Fruit fly (Drosophila melanogaster): Measurements from ENCODE around the gene Gbp3.

Gene Gbp3

dm6 chr3R:22976997-22977396 is at the start of gene Gbp3:
Gene Gbp3, plus strand, starts transcription at chr3R:22977270.
- no peak for TF ChIP-seq CG17801 (GFP tag; optimal IDR thresholded peaks at IDR 0.05; ENCODE audit: partially characterized antibody)

- TF ChIP-seq CG17801 (GFP tag; optimal IDR thresholded peaks at IDR 0.05; ENCODE audit: partially characterized antibody): no peak
Observed at dm6 chr3R:22965220-22965619, 11.8 kb upstream of the Gbp3 start.

DNA sequence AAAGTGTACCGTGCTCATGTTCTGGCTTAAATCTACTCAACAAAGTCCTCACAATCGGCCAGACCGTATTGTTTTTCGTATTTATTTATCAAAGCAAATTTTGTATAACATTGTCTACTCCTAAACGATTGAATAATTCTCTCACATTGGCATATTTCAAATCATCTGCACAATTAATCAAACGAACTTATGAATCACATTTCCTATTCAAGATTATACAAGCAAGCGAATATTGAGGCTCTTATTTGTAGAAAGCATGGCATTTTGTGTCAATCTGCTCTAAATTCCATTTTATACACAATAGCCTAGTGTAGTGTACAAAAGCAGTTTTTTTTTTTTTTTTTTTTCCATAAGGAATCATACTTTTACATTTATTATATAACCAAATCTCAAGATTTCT is 11.1 kb upstream of the Gbp3 start, which contains the start of gene Tpl94D:
Tpl94D (plus strand) TSS at position 301 of the 400 bp plus-strand sequence.
- TF ChIP-seq CG17801 (GFP tag; optimal IDR thresholded peaks at IDR 0.05; ENCODE audit: partially characterized antibody): no peak

DNA sequence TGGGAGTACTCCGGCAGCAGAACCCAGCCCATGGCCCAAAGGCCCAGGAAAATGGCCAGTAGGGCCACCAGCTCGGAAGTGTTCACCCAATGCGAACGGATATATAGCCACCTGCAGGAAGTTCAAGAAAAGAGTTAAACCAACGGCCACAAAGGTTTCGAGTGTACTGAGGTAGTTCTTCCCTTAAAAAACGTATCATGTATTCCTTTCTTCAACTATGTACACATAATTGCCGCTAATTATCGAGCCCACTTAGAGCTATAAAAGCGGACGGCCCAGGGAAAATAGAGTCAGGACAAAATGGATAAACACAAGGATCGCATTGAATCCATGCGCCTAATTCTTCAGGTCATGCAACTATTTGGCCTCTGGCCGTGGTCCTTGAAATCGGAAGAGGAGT is 9.9 kb downstream of the Gbp3 start, which contains the start of gene Or94a:
Or94a (plus strand) TSS at position 301 of the 400 bp plus-strand sequence.
- TF ChIP-seq CG17801 (GFP tag; optimal IDR thresholded peaks at IDR 0.05; ENCODE audit: partially characterized antibody): no peak

DNA sequence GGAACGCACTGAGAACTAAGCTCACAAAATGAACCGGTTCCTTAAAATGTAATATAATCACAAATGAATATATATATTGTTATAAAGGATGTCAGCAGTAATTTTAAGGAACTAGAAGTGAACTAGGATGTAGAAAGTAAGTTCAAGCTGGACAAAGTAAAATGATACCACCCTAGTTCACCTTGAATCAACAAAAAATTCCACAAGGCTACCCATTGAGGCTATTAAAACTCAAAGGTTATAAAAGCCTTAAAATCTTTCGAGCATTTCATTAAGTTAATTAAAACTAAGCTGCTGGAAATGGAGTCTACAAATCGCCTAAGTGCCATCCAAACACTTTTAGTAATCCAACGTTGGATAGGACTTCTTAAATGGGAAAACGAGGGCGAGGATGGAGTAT is 11.9 kb downstream of the Gbp3 start, which contains the start of gene Or94b:
Or94b (plus strand) TSS at position 301 of the 400 bp plus-strand sequence.
- TF ChIP-seq CG17801 (GFP tag; optimal IDR thresholded peaks at IDR 0.05; ENCODE audit: partially characterized antibody): no peak

dm6 chr3R:22997912-22998622 is 21.0 kb downstream of the Gbp3 start, which contains the start of gene Nha2:
Gene Nha2, minus strand, starts transcription at chr3R:22998528.
- no peak for TF ChIP-seq CG17801 (GFP tag; optimal IDR thresholded peaks at IDR 0.05; ENCODE audit: partially characterized antibody)

dm6 chr3R:22998623-22999179 is 21.6 kb downstream of the Gbp3 start:
- TF ChIP-seq CG17801 (GFP tag; optimal IDR thresholded peaks at IDR 0.05; ENCODE audit: partially characterized antibody): no peak

- no peak for TF ChIP-seq CG17801 (GFP tag; optimal IDR thresholded peaks at IDR 0.05; ENCODE audit: partially characterized antibody)
Observed at dm6 chr3R:23004161-23004560, 27.1 kb downstream of the Gbp3 start.

dm6 chr3R:23009480-23010115 is 32.5 kb downstream of the Gbp3 start:
- no peak for TF ChIP-seq CG17801 (GFP tag; optimal IDR thresholded peaks at IDR 0.05; ENCODE audit: partially characterized antibody)

dm6 chr3R:23010406-23010805 is 33.3 kb downstream of the Gbp3 start, which contains the start of gene CG34375:
Gene CG34375, minus strand, starts transcription at chr3R:23010562.
- no peak for TF ChIP-seq CG17801 (GFP tag; optimal IDR thresholded peaks at IDR 0.05; ENCODE audit: partially characterized antibody)

DNA sequence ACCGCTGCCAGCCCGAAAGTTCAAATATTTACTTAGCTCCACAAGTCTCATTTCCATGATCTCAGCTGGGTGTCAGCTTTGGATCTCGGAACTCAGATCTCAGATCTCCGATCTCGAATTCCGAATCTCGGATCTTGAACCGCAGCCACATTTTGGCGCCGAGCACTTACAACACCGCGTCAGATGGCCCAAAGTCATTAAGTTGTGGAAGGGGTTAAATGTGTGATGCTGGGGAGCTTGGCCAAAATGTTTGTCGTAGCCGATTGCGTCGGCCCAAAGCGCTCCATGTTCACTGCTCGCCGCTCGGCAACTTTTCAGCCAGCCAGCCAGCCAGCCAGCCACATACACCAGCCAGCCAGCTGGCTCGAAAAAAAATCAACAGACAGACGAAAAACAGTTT is 34.9 kb downstream of the Gbp3 start, which contains the start of gene CG6688:
CG6688 (plus strand) TSS at position 396 of the 400 bp plus-strand sequence.
- TF ChIP-seq CG17801 (GFP tag; optimal IDR thresholded peaks at IDR 0.05; ENCODE audit: partially characterized antibody): no peak

DNA sequence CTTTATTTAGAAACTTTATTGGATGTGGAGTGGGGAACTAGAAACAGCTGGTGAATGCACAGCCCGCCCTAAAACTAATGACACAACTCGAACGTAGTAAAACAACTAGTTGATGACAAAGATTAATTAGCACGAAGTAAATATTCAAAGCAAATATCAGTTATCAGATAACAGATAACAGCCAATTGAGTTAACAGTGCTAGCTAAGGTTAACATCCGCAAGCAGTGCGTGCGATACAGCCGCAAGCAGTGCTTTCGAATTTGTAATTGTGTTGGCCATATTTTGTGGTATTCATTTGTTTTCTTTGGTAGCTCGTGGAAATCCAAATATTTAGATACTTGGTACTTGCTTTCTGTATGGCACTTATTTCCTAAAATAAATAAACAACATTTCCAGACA is 36.4 kb downstream of the Gbp3 start:
- no peak for TF ChIP-seq CG17801 (GFP tag; optimal IDR thresholded peaks at IDR 0.05; ENCODE audit: partially characterized antibody)

DNA sequence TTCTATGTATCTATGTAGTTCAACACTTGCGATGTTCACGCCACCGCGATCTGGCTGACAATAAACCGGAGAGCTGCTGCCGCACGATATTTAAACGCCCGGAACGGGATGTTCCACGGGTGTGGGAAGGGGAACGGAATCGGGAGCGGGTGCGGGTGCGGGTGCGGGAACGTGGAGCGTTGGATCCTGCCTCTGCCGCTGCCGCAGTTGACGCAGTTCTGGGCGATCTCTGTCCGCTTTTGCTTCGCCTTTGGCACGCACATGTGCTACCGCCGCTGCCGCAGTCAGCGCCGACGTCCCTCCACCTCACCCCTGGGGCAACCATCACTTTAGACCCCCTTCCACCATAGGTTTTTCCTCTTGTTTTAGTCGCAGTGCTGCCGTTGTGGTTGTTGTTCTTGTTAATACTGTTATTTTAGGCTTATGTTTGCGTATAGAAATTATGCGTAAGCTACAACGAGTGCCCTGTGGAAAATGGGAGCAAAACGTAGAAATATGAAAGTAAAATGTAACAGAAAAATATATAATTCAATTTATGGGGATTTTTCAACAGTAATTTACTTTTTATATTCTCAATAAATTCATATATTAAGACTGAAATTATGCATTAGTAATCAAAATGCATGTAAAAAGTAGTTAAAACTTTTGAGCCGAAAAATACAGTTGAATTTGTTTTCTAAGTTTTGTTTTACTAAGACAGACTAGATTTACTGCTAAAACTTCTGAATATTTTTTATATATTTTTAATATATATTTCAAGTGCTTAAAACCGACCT is 49.8 kb downstream of the Gbp3 start, which contains the start of gene lmd:
lmd (minus strand) TSS at position 62 of the 776 bp plus-strand sequence.
- TF ChIP-seq CG17801 (GFP tag; optimal IDR thresholded peaks at IDR 0.05; ENCODE audit: partially characterized antibody): no peak

- TF ChIP-seq CG17801 (GFP tag; optimal IDR thresholded peaks at IDR 0.05; ENCODE audit: partially characterized antibody): no peak
Observed at dm6 chr3R:23027428-23027813, 50.4 kb downstream of the Gbp3 start.
